Worm (Caenorhabditis elegans) whole organism, L4/young adult: ENCODE measurements around the gene nhr-111.

Experiments used
- W03F9.2 ChIP-seq: fragments of 150-350 bp; optimal IDR thresholded peaks from 2 replicates; lab custom pipeline; 2014; ENCODE audit warnings: missing biosample characterization, missing genetic modification characterization
- dao-5 ChIP-seq: sonication (generic microtip); optimal IDR thresholded peaks from 2 replicates; lab custom pipeline; 2016; ENCODE audit warnings: missing genotype, missing genetic modification characterization, moderate library complexity, missing compliant biosample characterization
- him-1 ChIP-seq: sonication (generic microtip); optimal IDR thresholded peaks from 2 replicates; lab custom pipeline; 2016; ENCODE audit warnings: missing genotype, missing genetic modification reagents, missing genetic modification characterization, missing compliant biosample characterization

DNA sequence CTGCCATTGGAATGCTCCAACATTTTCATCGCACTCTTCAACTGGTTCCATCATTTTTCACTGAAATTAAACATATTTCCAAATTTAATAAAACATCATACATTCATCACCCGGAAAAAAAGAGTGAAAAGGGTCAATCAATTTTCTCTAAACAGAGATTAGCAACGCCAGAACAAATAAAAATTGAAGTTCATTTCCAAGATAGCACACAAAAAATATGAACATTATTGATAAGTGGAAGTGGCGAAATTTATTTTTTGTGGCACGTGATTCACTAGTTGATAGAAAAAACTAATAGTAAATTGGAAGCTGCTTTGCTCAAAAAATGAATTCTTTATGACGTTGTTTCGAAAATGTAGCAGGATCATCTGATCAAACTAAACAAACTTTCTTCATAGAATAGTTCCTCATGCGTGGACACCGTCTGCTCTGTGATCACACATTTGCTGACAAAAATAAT lies 49.4 kb downstream of the nhr-111 start, which contains the start of the genes F14H3.12 and srj-29:
- TF ChIP-seq dao-5 (tag; lab: Kevin White, UChicago) (no peak), him-1 (tag; lab: Kevin White, UChicago) (no peak), W03F9.2 (tag; lab: Kevin White, UChicago) (no peak)
